Worm (Caenorhabditis elegans) whole organism, young adult: Measurements from ENCODE around the gene ift-74.

Experiments
- him-1 ChIP-seq: sonication (generic microtip); optimal IDR thresholded peaks from 2 replicates; lab custom pipeline; 2016; ENCODE audit warnings: missing genotype, missing genetic modification reagents, missing genetic modification characterization, missing compliant biosample characterization
- nhr-80 ChIP-seq: sonication (generic microtip); optimal IDR thresholded peaks from 2 replicates; lab custom pipeline; 2016; ENCODE audit warnings: missing genetic modification characterization, missing compliant biosample characterization
- rec-8 ChIP-seq, 2 experiments: sonication (generic microtip); optimal IDR thresholded peaks; 2 replicates each; lab custom pipeline; 2016; ENCODE audit warnings: mild to moderate bottlenecking in 2 of 2, missing genetic modification characterization in 2 of 2, missing genetic modification reagents in 2 of 2, missing genotype in 2 of 2, missing biosample characterization in 1 of 2, missing compliant biosample characterization in 1 of 2, moderate library complexity in 1 of 2
- sptf-2 ChIP-seq: fragments of 200-800 bp; sonication (Bioruptor generic); optimal IDR thresholded peaks from 2 replicates; lab custom pipeline; 2018; ENCODE audit warnings: mild to moderate bottlenecking, missing genetic modification characterization, missing compliant biosample characterization
- unc-62 ChIP-seq: fragments of 150-350 bp; optimal IDR thresholded peaks from 2 replicates; lab custom pipeline; 2014; ENCODE audit warnings: missing biosample characterization, missing genetic modification reagents, missing genetic modification characterization
- xnd-1 ChIP-seq: sonication (generic microtip); optimal IDR thresholded peaks from 2 replicates; lab custom pipeline; 2016; ENCODE audit warnings: missing genotype, missing genetic modification reagents, missing genetic modification characterization, missing compliant biosample characterization

ce11 chrII:6679724-6680123 is at the start of gene ift-74:
- TF ChIP-seq him-1 (tag; lab: Kevin White, UChicago) (no peak), nhr-80 (tag; lab: Kevin White, UChicago) (no peak), unc-62 (GFP tag; lab: Kevin White, UChicago) (no peak), xnd-1 (no peak), rec-8 (tag; optimal IDR thresholded peaks at IDR 0.05; lab: Kevin White, UChicago) (no peak), sptf-2 (GFP tag; lab: Kevin White, UChicago) (no peak)
